In the genomic region with DNA sequence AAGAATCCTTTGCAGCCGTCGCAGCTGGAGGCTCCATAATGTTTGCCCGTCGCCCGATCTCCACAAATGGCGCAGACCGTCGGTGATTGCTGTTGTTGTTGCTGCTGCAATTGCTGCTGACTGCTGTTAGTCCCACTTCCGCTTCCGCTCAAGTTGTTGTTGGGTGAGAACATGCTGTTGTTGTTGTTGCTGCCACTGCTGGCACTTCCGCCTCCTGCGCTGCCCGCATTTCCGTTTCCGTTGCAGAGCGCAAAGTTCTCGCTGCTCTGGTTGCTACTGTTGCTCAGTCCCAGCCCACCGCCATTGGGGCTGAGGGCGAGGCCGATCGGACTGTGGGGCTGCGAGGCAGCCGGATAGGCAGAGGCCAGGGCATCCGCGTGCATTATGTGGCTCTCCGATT, we compare ENCODE assay signal across 1 fruit fly cellular context.
TF ChIP-seq lines count a peak whose summit lies in the region.

No protein-coding gene starts in this region.

TF ChIP-seq in whole organism, embryonic, 481 proteins besides CTCF, POLR2A, EP300 and RAD21 (continued from another document):
- TF ChIP-seq lilli (GFP tag; optimal IDR thresholded peaks at IDR 0.05; lab: Kevin White, UChicago) (no peak), cwo (GFP tag; optimal IDR thresholded peaks at IDR 0.05; lab: Kevin White, UChicago) (no peak), CG10147 (GFP tag; optimal IDR thresholded peaks at IDR 0.05; lab: Kevin White, UChicago) (no peak), CG16779 (GFP tag; IDR thresholded peaks at IDR 0.05; lab: Robert Waterston, UW) (no peak)
TF ChIP-seq in whole organism, embryonic: peak in this region for 17.
